Fruit fly (Drosophila melanogaster) whole organism, embryonic: ENCODE measurements around the gene CG10803.

ENCODE experiments used
- Blimp-1 ChIP-seq: fragments of 200-800 bp; sonication (Bioruptor generic); optimal IDR thresholded peaks from 3 replicates; lab custom pipeline; 2018; ENCODE audit warnings: missing biosample characterization, missing genetic modification characterization, mild to moderate bottlenecking, moderate library complexity, missing genetic modification reagents
- CG10366 ChIP-seq: fragments of 200-800 bp; sonication (Bioruptor generic); IDR thresholded peaks from 2 replicates; pipeline ENCODE4 v1.3.6; 2022; ENCODE audit warnings: missing biosample characterization, missing genetic modification characterization
- CG10543 ChIP-seq: fragments of 200-800 bp; sonication (Bioruptor generic); optimal IDR thresholded peaks from 3 replicates; lab custom pipeline; 2017; ENCODE audit warnings: missing biosample characterization, mild to moderate bottlenecking, missing genetic modification characterization, moderate library complexity
- CG11504 ChIP-seq: fragments of 200-800 bp; sonication (Bioruptor generic); optimal IDR thresholded peaks from 3 replicates; lab custom pipeline; 2019; ENCODE audit warnings: missing biosample characterization, mild to moderate bottlenecking, missing genetic modification characterization, moderate library complexity
- CG12299 ChIP-seq: fragments of 200-800 bp; sonication (Bioruptor generic); optimal IDR thresholded peaks from 2 replicates; lab custom pipeline; 2018; ENCODE audit warnings: missing biosample characterization, mild to moderate bottlenecking, missing genetic modification characterization
- CG13287 ChIP-seq: fragments of 200-800 bp; sonication (Bioruptor generic); IDR thresholded peaks from 2 replicates; pipeline ENCODE4 v1.3.6; 2022; ENCODE audit warnings: missing biosample characterization, missing genetic modification characterization; ENCODE audit not compliant: partially characterized antibody
- CG18599 ChIP-seq: fragments of 200-800 bp; sonication (Bioruptor generic); optimal IDR thresholded peaks from 3 replicates; lab custom pipeline; 2017; ENCODE audit warnings: missing biosample characterization, missing genetic modification characterization, mild to moderate bottlenecking, moderate library complexity, missing genetic modification reagents
- CG2678 ChIP-seq: fragments of 200-800 bp; sonication (Bioruptor generic); optimal IDR thresholded peaks from 3 replicates; lab custom pipeline; 2019; ENCODE audit warnings: missing biosample characterization, mild to moderate bottlenecking, missing genetic modification characterization, moderate library complexity
- CG30403 ChIP-seq: fragments of 200-800 bp; sonication (Bioruptor generic); optimal IDR thresholded peaks from 3 replicates; lab custom pipeline; 2016; ENCODE audit warnings: missing biosample characterization, missing genetic modification characterization
- CG31441 ChIP-seq: fragments of 200-800 bp; sonication (Bioruptor generic); IDR thresholded peaks from 2 replicates; pipeline ENCODE4 v1.3.6; 2022; ENCODE audit warnings: missing biosample characterization, missing genetic modification characterization
- CG34376 ChIP-seq: fragments of 200-800 bp; sonication (Bioruptor generic); optimal IDR thresholded peaks from 2 replicates; lab custom pipeline; 2018; ENCODE audit warnings: missing biosample characterization, mild to moderate bottlenecking, missing genetic modification characterization
- CG3838 ChIP-seq: fragments of 200-800 bp; sonication (Bioruptor generic); optimal IDR thresholded peaks from 3 replicates; lab custom pipeline; 2016; ENCODE audit warnings: missing biosample characterization, missing genetic modification characterization
- CG6683 ChIP-seq: fragments of 200-800 bp; sonication (Bioruptor generic); optimal IDR thresholded peaks from 2 replicates; lab custom pipeline; 2017; ENCODE audit warnings: missing biosample characterization, mild to moderate bottlenecking, missing genetic modification characterization, missing genetic modification reagents
- CG7987 ChIP-seq: fragments of 200-800 bp; sonication (Bioruptor generic); optimal IDR thresholded peaks from 2 replicates; lab custom pipeline; 2018; ENCODE audit warnings: missing biosample characterization, mild to moderate bottlenecking, missing genetic modification characterization, moderate library complexity
- CG8290 ChIP-seq, 3 experiments: fragments of 200-800 bp; sonication (Bioruptor generic); optimal IDR thresholded peaks; 2 replicates each; lab custom pipeline; 2016 to 2019; ENCODE audit warnings: missing biosample characterization in 3 of 3, missing genetic modification characterization in 3 of 3, mild to moderate bottlenecking in 2 of 3, moderate library complexity in 1 of 3
- D19B ChIP-seq: fragments of 200-800 bp; sonication (Bioruptor generic); optimal IDR thresholded peaks from 2 replicates; lab custom pipeline; 2017; ENCODE audit warnings: missing biosample characterization, mild to moderate bottlenecking, missing genetic modification characterization
- Deaf1 ChIP-seq: fragments of 200-800 bp; optimal IDR thresholded peaks from 3 replicates; lab custom pipeline; 2019; ENCODE audit warnings: missing biosample characterization, mild to moderate bottlenecking, missing genetic modification characterization, moderate library complexity
- Doc2 ChIP-seq: fragments of 200-800 bp; sonication (Bioruptor generic); IDR thresholded peaks from 2 replicates; pipeline ENCODE4 v1.3.6; 2022; ENCODE audit warnings: missing biosample characterization, missing genetic modification characterization
- ERR ChIP-seq: fragments of 200-800 bp; sonication (Bioruptor generic); optimal IDR thresholded peaks from 2 replicates; lab custom pipeline; 2016; ENCODE audit warnings: missing biosample characterization, missing genetic modification characterization
- Med ChIP-seq: fragments of 200-800 bp; sonication (Bioruptor generic); peaks from one replicate; lab custom pipeline; 2016; ENCODE audit warnings: missing biosample characterization, missing genetic modification characterization, mild to moderate bottlenecking, inconsistent platforms, moderate library complexity
- Pdp1 ChIP-seq, 2 experiments: fragments of 200-800 bp; sonication (Bioruptor generic); optimal IDR thresholded peaks; 3 replicates each; lab custom pipeline; 2016; ENCODE audit warnings: missing biosample characterization in 2 of 2, missing genetic modification characterization in 2 of 2, mild to moderate bottlenecking in 1 of 2, moderate library complexity in 1 of 2
- Sry-δ ChIP-seq: fragments of 200-800 bp; sonication (Bioruptor generic); optimal IDR thresholded peaks from 2 replicates; lab custom pipeline; 2016; ENCODE audit warnings: missing biosample characterization, missing genetic modification characterization
- cwo ChIP-seq: fragments of 200-800 bp; sonication (Bioruptor generic); optimal IDR thresholded peaks from 3 replicates; lab custom pipeline; 2017; ENCODE audit warnings: missing biosample characterization, missing genetic modification characterization, mild to moderate bottlenecking, moderate library complexity, missing genetic modification reagents
- dan ChIP-seq: fragments of 200-800 bp; sonication (Bioruptor generic); IDR thresholded peaks from 2 replicates; pipeline ENCODE4 v1.3.6; 2022; ENCODE audit warnings: missing biosample characterization, missing genetic modification characterization
- exex ChIP-seq: fragments of 200-800 bp; sonication (Bioruptor generic); optimal IDR thresholded peaks from 4 replicates; lab custom pipeline; 2018; ENCODE audit warnings: missing biosample characterization, mild to moderate bottlenecking, missing genetic modification characterization, moderate library complexity
- gem ChIP-seq: fragments of 200-800 bp; sonication (Bioruptor generic); optimal IDR thresholded peaks from 2 replicates; lab custom pipeline; 2019; ENCODE audit warnings: missing biosample characterization, mild to moderate bottlenecking, missing genetic modification characterization, moderate library complexity
- grau ChIP-seq: fragments of 200-800 bp; optimal IDR thresholded peaks from 3 replicates; lab custom pipeline; 2019; ENCODE audit warnings: missing biosample characterization, mild to moderate bottlenecking, missing genetic modification characterization, moderate library complexity
- grn ChIP-seq: fragments of 200-800 bp; sonication (Bioruptor generic); optimal IDR thresholded peaks from 3 replicates; lab custom pipeline; 2017; ENCODE audit warnings: missing biosample characterization, missing genetic modification characterization
- mirr ChIP-seq: fragments of 200-800 bp; sonication (Bioruptor generic); optimal IDR thresholded peaks from 3 replicates; lab custom pipeline; 2018; ENCODE audit warnings: missing biosample characterization, mild to moderate bottlenecking, missing genetic modification characterization
- rib ChIP-seq: fragments of 200-800 bp; sonication (Bioruptor generic); IDR thresholded peaks from 2 replicates; pipeline ENCODE4 v1.3.6; 2022; ENCODE audit warnings: missing biosample characterization, missing genetic modification characterization
- row ChIP-seq: fragments of 200-800 bp; sonication (Bioruptor generic); IDR thresholded peaks from 3 replicates; pipeline ENCODE4 v1.3.6; 2022; ENCODE audit warnings: missing biosample characterization, missing genetic modification characterization
- sd ChIP-seq: fragments of 200-800 bp; sonication (Bioruptor generic); optimal IDR thresholded peaks from 3 replicates; lab custom pipeline; 2018; ENCODE audit warnings: missing biosample characterization, mild to moderate bottlenecking, missing genetic modification characterization, moderate library complexity
- sens ChIP-seq: fragments of 200-800 bp; sonication (Bioruptor generic); peaks from one replicate; lab custom pipeline; 2016; ENCODE audit warnings: missing biosample characterization, missing genetic modification characterization
- slbo ChIP-seq: fragments of 200-800 bp; sonication (Bioruptor generic); IDR thresholded peaks from 2 replicates; pipeline ENCODE4 v1.3.6; 2022; ENCODE audit warnings: missing biosample characterization, missing genetic modification characterization
- sug ChIP-seq: fragments of 200-800 bp; optimal IDR thresholded peaks from 2 replicates; lab custom pipeline; 2019; ENCODE audit warnings: missing biosample characterization, mild to moderate bottlenecking, missing genetic modification characterization, moderate library complexity
- tna ChIP-seq: fragments of 200-800 bp; sonication (Bioruptor generic); IDR thresholded peaks from 2 replicates; pipeline ENCODE4 v1.3.6; 2022; ENCODE audit warnings: missing biosample characterization, missing genetic modification characterization; ENCODE audit not compliant: partially characterized antibody
- ttk ChIP-seq: fragments of 200-800 bp; sonication (Bioruptor generic); IDR thresholded peaks from 2 replicates; pipeline ENCODE4 v2.1.2; 2022; ENCODE audit warnings: missing biosample characterization, missing genetic modification characterization
- vfl ChIP-seq: fragments of 200-800 bp; sonication (Bioruptor generic); optimal IDR thresholded peaks from 2 replicates; lab custom pipeline; 2016; ENCODE audit warnings: missing biosample characterization, missing genetic modification characterization

Gene CG10803

DNA sequence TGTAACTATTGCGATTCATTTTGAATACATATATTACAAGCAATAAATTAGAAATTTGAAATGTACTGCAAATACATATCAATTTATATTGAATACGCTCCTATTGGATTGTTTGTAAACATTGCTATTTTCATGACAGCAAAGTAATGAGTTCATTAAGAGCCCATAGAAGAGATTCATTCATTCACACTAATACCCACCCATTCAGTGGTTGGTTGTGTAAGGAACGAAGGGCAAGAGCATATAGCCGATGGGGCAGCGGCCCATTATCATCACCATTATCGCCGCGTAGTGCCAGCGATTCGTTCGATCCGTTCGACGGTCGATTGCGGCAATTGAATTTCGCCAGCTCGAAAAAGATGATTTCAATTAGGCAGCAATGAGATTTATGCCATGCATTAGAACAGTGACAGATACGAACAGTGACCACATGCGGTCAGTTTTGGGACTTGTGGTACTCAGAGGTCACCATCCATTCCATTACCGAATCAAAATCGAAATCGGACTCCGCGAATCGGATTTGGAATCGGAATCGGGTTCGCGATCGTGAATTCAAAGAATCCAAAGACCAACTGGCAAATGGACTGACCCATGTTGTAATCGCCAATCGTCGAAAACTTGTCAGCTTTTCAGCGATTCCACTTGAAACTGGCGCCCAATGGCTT, 42.8 kb upstream of the CG10803 start:
- TF ChIP-seq exex (tag; lab: Kevin White, UChicago) (peak; percentile 42), sens (GFP tag; lab: Kevin White, UChicago) (peak; percentile 6), Med (GFP tag; lab: Kevin White, UChicago) (peak; percentile 25), rib (GFP tag; lab: Robert Waterston, UW) (no peak), CG7987 (GFP tag; lab: Kevin White, UChicago) (peak; percentile 30), CG11504 (tag; lab: Kevin White, UChicago) (peak; percentile 11), CG30403 (peak; percentile 15), D19B (peak; percentile 28), Sry-δ (GFP tag; lab: Kevin White, UChicago) (no peak), CG12299 (no peak), CG10543 (GFP tag; lab: Kevin White, UChicago) (peak; percentile 41), CG8290 (GFP tag; optimal IDR thresholded peaks at IDR 0.05; lab: Kevin White, UChicago) (no peak), CG8290 (tag; optimal IDR thresholded peaks at IDR 0.05; lab: Kevin White, UChicago) (peak in 1 of 2 experiments; percentile 5), Pdp1 (GFP tag; optimal IDR thresholded peaks at IDR 0.05; lab: Kevin White, UChicago) (peak in 1 of 2 experiments; percentile 92), CG34376 (peak; percentile 74), CG2678 (tag; lab: Kevin White, UChicago) (peak; percentile 22), Doc2 (GFP tag; lab: Robert Waterston, UW) (no peak), grn (peak; percentile 10), Blimp-1 (no peak), dan (GFP tag; lab: Robert Waterston, UW) (no peak), grau (tag; lab: Kevin White, UChicago) (peak; percentile 20), Deaf1 (tag; lab: Kevin White, UChicago) (peak; percentile 6), gem (peak; percentile 23), slbo (GFP tag; lab: Robert Waterston, UW) (peak; percentile 49), CG10366 (GFP tag; lab: Robert Waterston, UW) (no peak), row (0 out of 3 replicates have a peak, but pooled peaks have one; percentile 25), mirr (peak; percentile 20), sug (peak; percentile 69), CG31441 (no peak)

dm6 chrX:3443902-3444301, 41.5 kb upstream of the CG10803 start:
- TF ChIP-seq CG13287 (no peak), grn (peak; percentile 55), ttk (GFP tag; lab: Robert Waterston, UW) (no peak), vfl (GFP tag; lab: Kevin White, UChicago) (no peak), ERR (no peak), sd (tag; lab: Kevin White, UChicago) (peak; percentile 49), cwo (GFP tag; lab: Kevin White, UChicago) (peak; percentile 85), CG18599 (GFP tag; lab: Kevin White, UChicago) (peak; percentile 12), CG34376 (peak; percentile 40), CG3838 (GFP tag; lab: Kevin White, UChicago) (no peak), exex (tag; lab: Kevin White, UChicago) (peak; percentile 95), sug (peak; percentile 58), Med (GFP tag; lab: Kevin White, UChicago) (peak; percentile 32), tna (GFP tag; lab: Robert Waterston, UW) (no peak), mirr (peak; percentile 69), CG6683 (no peak)
- TF ChIP-seq, all 482 proteins: peak for 9
